Worm (Caenorhabditis elegans) whole organism, late embryonic: Measurements from ENCODE around the gene pkn-1.

Experiments
- F13H6.1 ChIP-seq: sonication (generic microtip); optimal IDR thresholded peaks from 2 replicates; lab custom pipeline; 2016; ENCODE audit warnings: missing genetic modification characterization, missing compliant biosample characterization
- ahr-1 ChIP-seq: sonication (generic microtip); optimal IDR thresholded peaks from 2 replicates; lab custom pipeline; 2016; ENCODE audit warnings: missing genetic modification characterization, missing compliant biosample characterization
- ama-1 ChIP-seq: fragments of 150-350 bp; optimal IDR thresholded peaks from 2 replicates; lab custom pipeline; 2014
- ceh-2 ChIP-seq: sonication (generic microtip); optimal IDR thresholded peaks from 2 replicates; lab custom pipeline; 2016; ENCODE audit warnings: missing genotype, missing genetic modification characterization, missing compliant biosample characterization
- ceh-30 ChIP-seq: fragments of 150-350 bp; optimal IDR thresholded peaks from 2 replicates; lab custom pipeline; 2014; ENCODE audit warnings: missing biosample characterization, missing genetic modification characterization
- ceh-31 ChIP-seq: sonication (generic microtip); optimal IDR thresholded peaks from 2 replicates; lab custom pipeline; 2016; ENCODE audit warnings: missing genetic modification characterization, missing compliant biosample characterization
- ceh-6 ChIP-seq: fragments of 200-800 bp; sonication (Bioruptor generic); optimal IDR thresholded peaks from 2 replicates; lab custom pipeline; 2018; ENCODE audit warnings: mild to moderate bottlenecking, missing genetic modification characterization, missing compliant biosample characterization
- ceh-9 ChIP-seq: sonication (generic microtip); optimal IDR thresholded peaks from 2 replicates; lab custom pipeline; 2016; ENCODE audit warnings: mild to moderate bottlenecking, missing genetic modification characterization, inconsistent platforms, missing compliant biosample characterization
- che-1 ChIP-seq: sonication (generic microtip); optimal IDR thresholded peaks from 2 replicates; lab custom pipeline; 2016; ENCODE audit warnings: mild to moderate bottlenecking, missing genetic modification characterization, missing compliant biosample characterization
- madf-2 ChIP-seq: sonication (generic microtip); optimal IDR thresholded peaks from 2 replicates; lab custom pipeline; 2017; ENCODE audit warnings: missing genetic modification characterization, missing compliant biosample characterization
- rnt-1 ChIP-seq: sonication (generic microtip); optimal IDR thresholded peaks from 2 replicates; lab custom pipeline; 2016; ENCODE audit warnings: missing genetic modification characterization, missing compliant biosample characterization
- tbx-7 ChIP-seq: sonication (generic microtip); optimal IDR thresholded peaks from 2 replicates; lab custom pipeline; 2016; ENCODE audit warnings: missing genotype, missing genetic modification characterization, missing compliant biosample characterization
- ttx-3 ChIP-seq: sonication (generic microtip); optimal IDR thresholded peaks from 2 replicates; lab custom pipeline; 2016; ENCODE audit warnings: missing genetic modification reagents, missing genetic modification characterization, missing compliant biosample characterization

ce11 chrX:10446982-10447381 lies 49.9 kb downstream of the pkn-1 start, which contains the start of gene C39B10.5:
- TF ChIP-seq rnt-1 (tag; lab: Kevin White, UChicago): no peak
- no peak for TF ChIP-seq che-1 (tag; lab: Kevin White, UChicago)
- no peak for TF ChIP-seq ceh-6
- no peak for TF ChIP-seq ttx-3 (tag; lab: Kevin White, UChicago)
- TF ChIP-seq ceh-2 (tag; lab: Kevin White, UChicago): no peak
- TF ChIP-seq ama-1: no peak
- TF ChIP-seq F13H6.1 (tag; lab: Kevin White, UChicago): no peak
- no peak for TF ChIP-seq ahr-1 (tag; lab: Kevin White, UChicago)
- TF ChIP-seq ceh-31 (tag; lab: Kevin White, UChicago): no peak
- TF ChIP-seq tbx-7 (tag; lab: Kevin White, UChicago): no peak
- TF ChIP-seq ceh-30: no peak
- TF ChIP-seq ceh-9 (tag; lab: Kevin White, UChicago): no peak
- TF ChIP-seq madf-2 (tag; lab: Kevin White, UChicago): no peak
